Fruit fly (Drosophila melanogaster): ENCODE measurements around the gene CG2162.

The CG2162 gene

DNA sequence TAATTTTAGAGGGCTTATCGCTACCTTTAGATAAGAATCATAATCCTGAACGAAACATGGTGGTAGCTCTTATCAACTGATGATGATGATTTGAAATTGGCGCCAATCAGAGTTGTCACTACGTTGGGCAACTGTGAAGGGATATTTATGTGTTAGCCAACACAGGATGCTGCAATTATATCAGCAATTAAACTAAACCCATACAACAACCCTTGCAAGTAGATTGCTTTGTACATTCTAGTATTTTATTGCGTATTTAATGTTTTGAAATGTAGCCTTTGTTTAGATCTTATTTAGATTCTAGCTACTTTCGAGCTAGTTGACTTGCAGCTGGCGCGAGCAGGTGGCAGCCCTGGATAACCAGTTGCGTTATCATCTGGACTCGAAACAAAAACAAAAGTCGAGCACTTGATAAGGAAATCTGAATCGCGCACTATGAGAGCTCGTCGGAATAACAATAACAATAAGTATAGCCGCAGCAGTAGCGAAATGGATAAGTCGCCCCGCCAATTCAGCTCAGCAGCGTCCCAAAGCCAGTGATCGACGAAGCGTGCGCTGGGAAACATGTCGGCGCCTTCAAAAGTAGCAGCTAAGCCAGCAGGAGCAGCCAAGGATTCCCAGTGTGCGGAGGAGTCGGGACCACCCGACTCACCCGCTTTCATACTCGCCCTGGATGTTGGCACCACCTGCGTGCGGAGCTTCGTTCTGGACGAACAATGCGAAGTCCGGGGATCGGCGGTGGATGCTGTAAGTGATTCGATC is 17.3 kb downstream of the CG2162 start, which contains the start of gene CG1271 (continued):
- TF ChIP-seq fd59A (GFP tag; optimal IDR thresholded peaks at IDR 0.05) (peak; percentile 8), CG11902 (GFP tag; optimal IDR thresholded peaks at IDR 0.05) (peak; percentile 35), Eip75B (GFP tag; optimal IDR thresholded peaks at IDR 0.05) (peak; percentile 39), fkh (GFP tag; optimal IDR thresholded peaks at IDR 0.05) (no peak), CG6163 (GFP tag; IDR thresholded peaks at IDR 0.05) (peak; percentile 38; the same call in 2 of the 3 replicates), cyc (GFP tag; optimal IDR thresholded peaks at IDR 0.05) (peak; percentile 58), topi (GFP tag; optimal IDR thresholded peaks at IDR 0.05) (peak; percentile 63), CG11762 (GFP tag; optimal IDR thresholded peaks at IDR 0.05; ENCODE audit: insufficient read depth) (peak; percentile 26), eg (GFP tag; IDR thresholded peaks at IDR 0.05) (peak; percentile 30; the same call in 1 of the 3 replicates)

- TF ChIP-seq vri (GFP tag; optimal IDR thresholded peaks at IDR 0.05) (peak; percentile 93), Hr4 (GFP tag; optimal IDR thresholded peaks at IDR 0.05) (no peak), lz (GFP tag; optimal IDR thresholded peaks at IDR 0.05) (no peak)
These were observed 19.1 kb downstream of the CG2162 start for dm6 chr3L:3054099-3054498.

DNA sequence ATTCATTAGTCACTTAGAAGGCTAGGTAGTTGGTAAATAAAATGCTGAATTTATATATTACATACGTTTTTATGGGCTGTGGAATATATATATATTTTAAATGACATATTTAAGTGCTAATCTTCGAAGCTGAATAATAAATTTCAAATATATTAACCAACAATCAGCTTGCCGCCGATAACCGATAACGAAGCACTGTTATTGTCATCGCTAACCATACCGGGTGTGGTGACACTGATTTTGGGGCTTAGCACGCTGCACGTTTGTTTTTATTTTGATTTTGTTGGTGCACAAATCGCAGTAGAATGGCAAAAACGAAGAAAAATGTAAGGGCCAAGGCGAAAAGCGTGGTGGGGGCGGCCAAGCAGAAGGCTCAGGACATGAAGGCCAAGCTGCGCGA is 19.9 kb downstream of the CG2162 start, which contains the start of gene CG16753:
CG16753 (plus strand) TSS at position 229 of the 400 bp plus-strand sequence.
- no peak for TF ChIP-seq CG11902 (GFP tag; optimal IDR thresholded peaks at IDR 0.05)
- no peak for TF ChIP-seq CG32006 (GFP tag; optimal IDR thresholded peaks at IDR 0.05)
- TF ChIP-seq CG31627 (GFP tag; optimal IDR thresholded peaks at IDR 0.05) = no peak
- no peak for TF ChIP-seq dsx (GFP tag; optimal IDR thresholded peaks at IDR 0.05; ENCODE audit: poor library complexity, severe bottlenecking)
- TF ChIP-seq CG3032 (tag; optimal IDR thresholded peaks at IDR 0.05) = no peak
- no peak for TF ChIP-seq CG6276 (GFP tag; optimal IDR thresholded peaks at IDR 0.05)
- TF ChIP-seq CG7368 (GFP tag; optimal IDR thresholded peaks at IDR 0.05) = no peak
- no peak for TF ChIP-seq Gug (GFP tag; IDR thresholded peaks at IDR 0.05)
- no peak for TF ChIP-seq achi (GFP tag; optimal IDR thresholded peaks at IDR 0.05)
- TF ChIP-seq CG15336 (GFP tag; IDR thresholded peaks at IDR 0.05) = no peak
- no peak for TF ChIP-seq CG16779 (tag; optimal IDR thresholded peaks at IDR 0.05)
- no peak for TF ChIP-seq Lpt (GFP tag; optimal IDR thresholded peaks at IDR 0.05)
- TF ChIP-seq esn (GFP tag; optimal IDR thresholded peaks at IDR 0.05) = no peak
- no peak for TF ChIP-seq CG8119 (GFP tag; IDR thresholded peaks at IDR 0.05)
- no peak for TF ChIP-seq fkh (GFP tag; optimal IDR thresholded peaks at IDR 0.05)
- TF ChIP-seq CG10631 (GFP tag; optimal IDR thresholded peaks at IDR 0.05) = no peak
- TF ChIP-seq topi (GFP tag; optimal IDR thresholded peaks at IDR 0.05) = no peak
- no peak for TF ChIP-seq cyc (GFP tag; optimal IDR thresholded peaks at IDR 0.05)
- TF ChIP-seq CG11762 (GFP tag; optimal IDR thresholded peaks at IDR 0.05; ENCODE audit: insufficient read depth) = no peak

DNA sequence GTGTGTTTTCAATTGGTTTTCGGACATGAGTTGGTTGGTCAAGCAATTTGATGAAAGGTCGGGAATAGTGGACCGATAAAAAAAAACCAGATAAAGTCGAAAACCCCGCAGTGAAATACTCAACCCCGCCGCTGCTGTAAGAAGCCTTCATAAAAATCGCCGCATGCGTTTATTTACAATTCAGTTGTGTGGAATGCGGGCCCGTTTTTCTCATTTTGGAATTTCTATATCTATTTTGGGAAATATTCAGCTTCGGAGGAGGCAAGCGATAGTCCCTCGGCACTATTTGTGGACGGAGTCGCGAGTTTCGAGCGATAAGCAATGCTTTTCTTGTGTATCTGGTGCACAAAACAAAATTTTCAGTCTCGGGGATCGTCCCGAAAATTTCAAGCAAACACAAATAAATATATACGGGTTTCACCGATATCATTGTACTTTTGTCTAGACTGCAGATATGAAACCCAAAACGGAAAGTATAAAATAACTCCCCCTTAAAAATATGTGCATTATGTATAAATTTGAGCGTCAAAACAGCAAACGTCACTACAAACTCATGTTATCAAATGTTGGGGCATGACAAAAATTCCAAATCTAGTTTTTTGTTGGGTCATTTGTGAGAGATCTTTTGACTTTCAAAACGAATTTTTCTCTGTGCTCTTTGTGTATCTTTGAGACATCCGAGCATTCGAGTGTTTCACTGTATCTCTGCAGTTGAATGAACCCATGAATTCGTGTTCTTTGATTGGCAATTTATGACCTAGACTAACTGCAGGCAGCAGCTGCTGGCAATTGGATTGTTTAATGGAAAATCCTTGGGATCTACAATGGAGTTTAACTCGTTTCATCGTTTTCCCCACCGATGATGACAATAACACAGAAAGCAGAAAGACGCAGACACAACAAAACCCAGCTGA is 24.2 kb downstream of the CG2162 start:
- TF ChIP-seq fkh (GFP tag; optimal IDR thresholded peaks at IDR 0.05) (no peak), achi (GFP tag; optimal IDR thresholded peaks at IDR 0.05) (peak; percentile 2), Sox14 (GFP tag; optimal IDR thresholded peaks at IDR 0.05) (peak; percentile 29), CG1621 (tag; optimal IDR thresholded peaks at IDR 0.05) (no peak), Eip78C (GFP tag) (peak; percentile 78), topi (GFP tag; optimal IDR thresholded peaks at IDR 0.05) (peak; percentile 2), Lpt (GFP tag; optimal IDR thresholded peaks at IDR 0.05) (no peak), CG6792 (GFP tag; optimal IDR thresholded peaks at IDR 0.05) (peak; percentile 27), CG15336 (GFP tag; IDR thresholded peaks at IDR 0.05) (peak; percentile 34), CG32006 (GFP tag; optimal IDR thresholded peaks at IDR 0.05) (peak; percentile 53), CG3032 (tag; optimal IDR thresholded peaks at IDR 0.05) (peak; percentile 6), Hr39 (GFP tag; optimal IDR thresholded peaks at IDR 0.05) (no peak), CG6854 (GFP tag; optimal IDR thresholded peaks at IDR 0.05) (no peak), Ets96B (tag; optimal IDR thresholded peaks at IDR 0.05) (no peak), svp (GFP tag) (peak; percentile 78), OdsH (GFP tag; optimal IDR thresholded peaks at IDR 0.05) (no peak), eg (GFP tag; IDR thresholded peaks at IDR 0.05) (peak; percentile 29; the same call in 1 of the 3 replicates), CG10631 (GFP tag; optimal IDR thresholded peaks at IDR 0.05) (peak; percentile 27), CG8119 (GFP tag; IDR thresholded peaks at IDR 0.05) (0 out of 3 replicates have a peak, but pooled peaks have one; percentile 12), esn (GFP tag; optimal IDR thresholded peaks at IDR 0.05) (peak; percentile 39), Hr4 (GFP tag; optimal IDR thresholded peaks at IDR 0.05) (peak; percentile 32), Blimp-1 (GFP tag; optimal IDR thresholded peaks at IDR 0.05) (no peak), ss (GFP tag; optimal IDR thresholded peaks at IDR 0.05) (no peak), Eip75B (GFP tag; optimal IDR thresholded peaks at IDR 0.05) (no peak)

Measured in whole organism, prepupa.